Fruit fly (Drosophila melanogaster): ENCODE measurements around the gene eIF1A.

The eIF1A gene

dm6 chr3R:18230229-18230628 is 44.2 kb upstream of the eIF1A start (continued):
- TF ChIP-seq CG7928 (GFP tag; optimal IDR thresholded peaks at IDR 0.05) (no peak), hbn (GFP tag; IDR thresholded peaks at IDR 0.05; ENCODE audit: partially characterized antibody) (no peak), CG1602 (GFP tag; optimal IDR thresholded peaks at IDR 0.05) (no peak), Myb (GFP tag; optimal IDR thresholded peaks at IDR 0.05) (peak; percentile 80), twi (tag; optimal IDR thresholded peaks at IDR 0.05) (no peak), CG3838 (GFP tag; optimal IDR thresholded peaks at IDR 0.05) (no peak), psq (GFP tag; optimal IDR thresholded peaks at IDR 0.05) (no peak), CG17912 (GFP tag; optimal IDR thresholded peaks at IDR 0.05) (no peak), CG12104 (GFP tag; optimal IDR thresholded peaks at IDR 0.05) (no peak), MBD-R2 (GFP tag; IDR thresholded peaks at IDR 0.05) (no peak), Hr78 (GFP tag; optimal IDR thresholded peaks at IDR 0.05) (no peak), CG18619 (GFP tag; optimal IDR thresholded peaks at IDR 0.05) (no peak), CG11085 (GFP tag; IDR thresholded peaks at IDR 0.05) (no peak), Nf-YA (GFP tag; IDR thresholded peaks at IDR 0.05) (no peak), CG14441 (GFP tag; IDR thresholded peaks at IDR 0.05) (no peak), Lpt (GFP tag; optimal IDR thresholded peaks at IDR 0.05) (no peak), otp (GFP tag; IDR thresholded peaks at IDR 0.05) (no peak), CG30431 (GFP tag; optimal IDR thresholded peaks at IDR 0.05) (no peak), Jarid2 (GFP tag; optimal IDR thresholded peaks at IDR 0.05) (no peak), dpn (GFP tag; optimal IDR thresholded peaks at IDR 0.05) (no peak), CG2116 (GFP tag; optimal IDR thresholded peaks at IDR 0.05) (peak; percentile 10), Sry-δ (GFP tag; optimal IDR thresholded peaks at IDR 0.05) (peak; percentile 32), bigmax (GFP tag; optimal IDR thresholded peaks at IDR 0.05) (no peak), Fer3 (tag; optimal IDR thresholded peaks at IDR 0.05) (no peak), pzg (GFP tag; optimal IDR thresholded peaks at IDR 0.05) (peak; percentile 37), HmgZ (tag; optimal IDR thresholded peaks at IDR 0.05) (no peak), Nf-YC (tag; optimal IDR thresholded peaks at IDR 0.05) (no peak), btn (GFP tag; optimal IDR thresholded peaks at IDR 0.05) (no peak), CG18764 (GFP tag; optimal IDR thresholded peaks at IDR 0.05) (no peak), row (GFP tag; IDR thresholded peaks at IDR 0.05) (peak; percentile 20; the same call in 1 of the 3 replicates), CG5953 (GFP tag; IDR thresholded peaks at IDR 0.05) (no peak), wor (GFP tag; IDR thresholded peaks at IDR 0.05) (no peak), stwl (tag; optimal IDR thresholded peaks at IDR 0.05) (peak; percentile 42), Awh (GFP tag; IDR thresholded peaks at IDR 0.05) (no peak), dm (GFP tag; optimal IDR thresholded peaks at IDR 0.05) (no peak), CG32767 (GFP tag; IDR thresholded peaks at IDR 0.05) (no peak), Dp (GFP tag; optimal IDR thresholded peaks at IDR 0.05) (peak; percentile 60), Dll (GFP tag; IDR thresholded peaks at IDR 0.05; ENCODE audit: partially characterized antibody) (0 out of 4 replicates have a peak, but pooled peaks have one; percentile 20), ATbp (GFP tag; optimal IDR thresholded peaks at IDR 0.05) (no peak), ken (GFP tag; IDR thresholded peaks at IDR 0.05) (no peak), Med (GFP tag) (peak; percentile 50)

- peak; percentile 48 for TF ChIP-seq gcm (GFP tag; optimal IDR thresholded peaks at IDR 0.05)
- TF ChIP-seq ttk (GFP tag; IDR thresholded peaks at IDR 0.05): no peak
- TF ChIP-seq cg (GFP tag; optimal IDR thresholded peaks at IDR 0.05): peak; percentile 22
- peak; percentile 92 for TF ChIP-seq CG17802 (tag; optimal IDR thresholded peaks at IDR 0.05)
- TF ChIP-seq phol (tag; optimal IDR thresholded peaks at IDR 0.05): peak; percentile 70
- TF ChIP-seq nmo (GFP tag; optimal IDR thresholded peaks at IDR 0.05): no peak
- peak; percentile 16 for TF ChIP-seq sens (GFP tag)
Measured at dm6 chr3R:18232187-18232586, 42.3 kb upstream of the eIF1A start.
